Worm (Caenorhabditis elegans): ENCODE results near the gene ZK1073.2.

ce11 chrX:16082024-16082423 lies 21.5 kb upstream of the ZK1073.2 start, which contains the start of gene idpp-14:
- TF ChIP-seq bed-3 (GFP tag; optimal IDR thresholded peaks at IDR 0.05) = no peak
- TF ChIP-seq unc-62 (GFP tag; optimal IDR thresholded peaks at IDR 0.05) = no peak
- no peak for TF ChIP-seq snpc-4 (tag; optimal IDR thresholded peaks at IDR 0.05)
- TF ChIP-seq sptf-1 (tag; optimal IDR thresholded peaks at IDR 0.05) = no peak
- no peak for TF ChIP-seq lin-32 (GFP tag; optimal IDR thresholded peaks at IDR 0.05)
- no peak for TF ChIP-seq unc-39 (tag; optimal IDR thresholded peaks at IDR 0.05)
- no peak for TF ChIP-seq nhr-12 (tag; optimal IDR thresholded peaks at IDR 0.05)
- no peak for TF ChIP-seq nhr-28 (tag; optimal IDR thresholded peaks at IDR 0.05)
- TF ChIP-seq tbx-8 (GFP tag; optimal IDR thresholded peaks at IDR 0.05) = no peak
- TF ChIP-seq elt-1 (tag; optimal IDR thresholded peaks at IDR 0.05; ENCODE audit: borderline replicate concordance, insufficient read depth) = no peak
- no peak for TF ChIP-seq ces-1 (GFP tag; optimal IDR thresholded peaks at IDR 0.05)

Measured in whole organism, mixed stage, embryonic.